Worm (Caenorhabditis elegans): ENCODE results near the gene clc-6.

- no peak for TF ChIP-seq pqm-1 (tag; optimal IDR thresholded peaks at IDR 0.05)
- no peak for TF ChIP-seq ceh-24 (tag; optimal IDR thresholded peaks at IDR 0.05)
- no peak for TF ChIP-seq mec-3 (tag; optimal IDR thresholded peaks at IDR 0.05; ENCODE audit: borderline replicate concordance)
- TF ChIP-seq pha-4 (tag; optimal IDR thresholded peaks at IDR 0.05): no peak
- TF ChIP-seq pag-3 (tag; optimal IDR thresholded peaks at IDR 0.05; ENCODE audit: borderline replicate concordance): no peak
Observed at ce11 chrV:11157947-11158346, 38.1 kb downstream of the clc-6 start, which contains the start of gene srg-42.
